Worm (Caenorhabditis elegans) whole organism, L1 larva: ENCODE measurements around the gene stt-3.

ENCODE experiments used
- blmp-1 ChIP-seq: fragments of 150-350 bp; optimal IDR thresholded peaks from 2 replicates; lab custom pipeline; 2014; ENCODE audit warnings: missing biosample characterization, missing genetic modification characterization
- efl-1 ChIP-seq, 4 experiments: fragments of 150-350 bp; optimal IDR thresholded peaks in 3 of 4; peaks in 1 of 4; 1 replicate in 1 of 4; 2 replicates in 3 of 4; lab custom pipeline; 2014; ENCODE audit warnings: missing biosample characterization in 2 of 4, missing genetic modification characterization in 2 of 4, missing genetic modification reagents in 2 of 4
- efl-3 ChIP-seq: fragments of 200-800 bp; sonication (Bioruptor generic); optimal IDR thresholded peaks from 2 replicates; lab custom pipeline; 2018; ENCODE audit warnings: mild to moderate bottlenecking, missing genetic modification characterization, missing compliant biosample characterization
- fkh-8 ChIP-seq: sonication (generic microtip); optimal IDR thresholded peaks from 2 replicates; lab custom pipeline; 2016; ENCODE audit warnings: mild to moderate bottlenecking, missing genetic modification characterization, missing compliant biosample characterization
- lin-13 ChIP-seq: fragments of 150-350 bp; optimal IDR thresholded peaks from 2 replicates; lab custom pipeline; 2014; ENCODE audit warnings: missing biosample characterization, missing genetic modification reagents, missing genetic modification characterization
- sox-4 ChIP-seq: sonication (generic microtip); optimal IDR thresholded peaks from 2 replicates; lab custom pipeline; 2016; ENCODE audit warnings: missing genetic modification characterization, missing compliant biosample characterization
- unc-62 ChIP-seq: fragments of 150-350 bp; optimal IDR thresholded peaks from 2 replicates; lab custom pipeline; 2014; ENCODE audit warnings: missing biosample characterization, missing genetic modification reagents, missing genetic modification characterization
- ztf-11 ChIP-seq, 2 experiments: sonication (generic microtip); optimal IDR thresholded peaks; 2 replicates each; lab custom pipeline; 2016 to 2017; ENCODE audit warnings: missing genetic modification characterization in 2 of 2, missing biosample characterization in 1 of 2, missing compliant biosample characterization in 1 of 2

ce11 chrIII:6280070-6280596 lies 31.7 kb downstream of the stt-3 start, which contains the start of gene hmg-1.2:
- TF ChIP-seq efl-3 (GFP tag; lab: Kevin White, UChicago) (no peak), blmp-1 (peak; percentile 40), ztf-11 (tag; optimal IDR thresholded peaks at IDR 0.05; lab: Kevin White, UChicago) (peak in 1 of 2 experiments; percentile 52), lin-13 (peak; percentile 72), efl-1 (optimal IDR thresholded peaks at IDR 0.05; lab: Kevin White, UChicago) (peak; percentile 86 to 98), efl-1 (GFP tag; optimal IDR thresholded peaks at IDR 0.05 in 1 of 2; lab: Kevin White, UChicago) (peak; percentile 50 to 96), fkh-8 (tag; lab: Kevin White, UChicago) (peak; percentile 85), unc-62 (GFP tag; lab: Kevin White, UChicago) (no peak), sox-4 (tag; lab: Kevin White, UChicago) (no peak)
